Worm (Caenorhabditis elegans): ENCODE data around the gene C03B1.1.

- TF ChIP-seq alr-1 (tag; optimal IDR thresholded peaks at IDR 0.05) = no peak
- TF ChIP-seq nhr-77 (tag; optimal IDR thresholded peaks at IDR 0.05) = no peak
- no peak for TF ChIP-seq Y55F3AM.14 (GFP tag; optimal IDR thresholded peaks at IDR 0.05)
- TF ChIP-seq ceh-82 (tag; optimal IDR thresholded peaks at IDR 0.05) = no peak
- no peak for TF ChIP-seq nhr-23 (tag; optimal IDR thresholded peaks at IDR 0.05)
- TF ChIP-seq sem-4 (tag; optimal IDR thresholded peaks at IDR 0.05) = no peak
- TF ChIP-seq ztf-11 (tag; optimal IDR thresholded peaks at IDR 0.05) = no peak
- no peak for TF ChIP-seq nhr-6 (tag; optimal IDR thresholded peaks at IDR 0.05)
- TF ChIP-seq lin-11 (tag; optimal IDR thresholded peaks at IDR 0.05) = no peak
- no peak for TF ChIP-seq nhr-25 (tag; optimal IDR thresholded peaks at IDR 0.05)
- TF ChIP-seq nhr-12 (tag; optimal IDR thresholded peaks at IDR 0.05) = no peak
- TF ChIP-seq unc-62 (GFP tag; optimal IDR thresholded peaks at IDR 0.05) = no peak
Measured at ce11 chrX:6337338-6337737, 37.2 kb upstream of the C03B1.1 start.
